Worm (Caenorhabditis elegans): ENCODE results near the gene T26A5.8.

DNA sequence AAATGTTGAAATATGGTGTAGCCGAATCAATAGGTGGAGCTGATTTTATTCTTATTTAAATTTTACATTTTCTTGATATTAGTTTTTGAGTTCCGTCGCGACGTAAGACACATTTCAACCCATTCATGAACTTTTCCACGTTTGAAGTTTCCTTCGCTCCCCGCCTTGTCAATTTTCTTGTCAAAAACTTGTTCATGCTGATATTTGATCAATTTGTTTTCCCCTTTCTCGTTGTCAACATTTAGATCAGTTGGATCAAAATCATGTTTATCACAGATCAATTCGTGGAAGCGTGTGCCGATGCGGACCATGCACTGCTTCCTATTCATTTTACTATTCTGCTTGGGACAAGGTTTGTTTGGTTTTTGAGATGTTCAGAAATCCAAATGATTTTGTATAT lies 20.3 kb upstream of the T26A5.8 start, which contains the start of gene chtb-2:
- TF ChIP-seq zip-5 (tag; optimal IDR thresholded peaks at IDR 0.05) (no peak), npax-4 (tag; optimal IDR thresholded peaks at IDR 0.05) (no peak), nhr-11 (tag; optimal IDR thresholded peaks at IDR 0.05) (no peak), lim-6 (tag; optimal IDR thresholded peaks at IDR 0.05) (no peak), pqm-1 (tag; optimal IDR thresholded peaks at IDR 0.05) (no peak), pros-1 (tag; optimal IDR thresholded peaks at IDR 0.05) (no peak), hlh-30 (tag; optimal IDR thresholded peaks at IDR 0.05; ENCODE audit: insufficient read depth) (no peak), pha-4 (tag; optimal IDR thresholded peaks at IDR 0.05) (no peak), fkh-10 (GFP tag; optimal IDR thresholded peaks at IDR 0.05) (no peak), ceh-6 (GFP tag; optimal IDR thresholded peaks at IDR 0.05) (no peak), ceh-19 (GFP tag; optimal IDR thresholded peaks at IDR 0.05) (no peak), ets-4 (tag; optimal IDR thresholded peaks at IDR 0.05) (no peak)
